Worm (Caenorhabditis elegans): ENCODE results near the gene srg-2.
A peak's percentile ranks its signal among the peaks of the same experiment; 100 is the strongest.

The srg-2 gene

DNA sequence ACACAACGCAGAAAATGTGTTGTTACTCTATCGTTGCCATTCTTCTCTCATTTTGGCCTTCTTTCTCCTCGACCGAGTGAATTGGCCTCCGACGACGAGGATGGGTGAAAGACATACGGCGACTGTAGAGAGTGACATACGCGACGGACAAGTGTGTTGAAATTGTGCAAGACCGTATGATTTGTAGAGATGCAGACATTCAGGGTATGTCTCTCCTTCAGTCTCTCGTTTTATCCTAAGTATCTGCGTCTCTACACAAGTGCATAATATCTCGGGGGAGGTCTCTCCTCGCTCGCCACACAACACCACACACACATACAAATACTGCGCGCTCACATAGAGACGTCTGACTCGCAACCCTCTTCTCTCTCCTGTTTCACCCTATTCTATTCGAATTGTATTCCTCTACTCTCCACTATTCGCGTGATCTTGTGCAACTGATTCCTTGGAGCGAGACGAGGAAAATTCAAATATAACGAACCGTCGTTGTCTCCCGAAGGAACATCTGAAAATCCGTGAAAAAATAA lies 20.1 kb upstream of the srg-2 start, which contains the start of gene hmg-1.2 (continued):
- TF ChIP-seq zfp-2 (tag; optimal IDR thresholded peaks at IDR 0.05) (no peak), nhr-6 (tag; optimal IDR thresholded peaks at IDR 0.05) (peak; percentile 39), arid-1 (GFP tag; conservative IDR thresholded peaks at IDR 0.05) (peak; percentile 77), set-16 (GFP tag; IDR thresholded peaks at IDR 0.05) (peak; percentile 31; the same call in 1 of the 2 replicates), spr-1 (tag; optimal IDR thresholded peaks at IDR 0.05) (peak; percentile 70), F26F4.8 (GFP tag; conservative IDR thresholded peaks at IDR 0.05) (no peak), nhr-77 (tag; optimal IDR thresholded peaks at IDR 0.05) (peak; percentile 47), madf-9 (GFP tag; conservative IDR thresholded peaks at IDR 0.05) (0 out of 2 replicates have a peak, but pooled peaks have one; percentile 40), lsy-2 (tag; optimal IDR thresholded peaks at IDR 0.05) (peak; percentile 54 to 83), spr-3 (GFP tag; optimal IDR thresholded peaks at IDR 0.05) (peak; percentile 57), dmd-6 (GFP tag; IDR thresholded peaks at IDR 0.05) (peak; percentile 66), T26A8.4 (GFP tag; IDR thresholded peaks at IDR 0.05) (peak; percentile 84), sdz-12 (GFP tag; optimal IDR thresholded peaks at IDR 0.05) (no peak), unc-62 (GFP tag; optimal IDR thresholded peaks at IDR 0.05 in 1 of 2) (peak in 1 of 2 experiments; percentile 99), unc-62 (tag; optimal IDR thresholded peaks at IDR 0.05) (no peak), duxl-1 (tag; optimal IDR thresholded peaks at IDR 0.05; ENCODE audit: poor library complexity) (no peak), Y105C5A.15 (GFP tag; IDR thresholded peaks at IDR 0.05) (no peak), mes-2 (tag; optimal IDR thresholded peaks at IDR 0.05; ENCODE audit: poor library complexity, severe bottlenecking) (peak; percentile 66), rbr-2 (tag; optimal IDR thresholded peaks at IDR 0.05) (peak; percentile 92), lin-38 (GFP tag; IDR thresholded peaks at IDR 0.05) (peak; percentile 52), nhr-11 (tag; optimal IDR thresholded peaks at IDR 0.05) (peak; percentile 77), ceh-20 (GFP tag; IDR thresholded peaks at IDR 0.05) (0 out of 2 replicates have a peak, but pooled peaks have one; percentile 44), fkh-10 (GFP tag; optimal IDR thresholded peaks at IDR 0.05) (peak; percentile 16), fos-1 (tag; optimal IDR thresholded peaks at IDR 0.05) (no peak), F37D6.2 (tag; optimal IDR thresholded peaks at IDR 0.05) (peak; percentile 61), hmg-1.1 (GFP tag; IDR thresholded peaks at IDR 0.05) (peak; percentile 92), hlh-30 (tag; optimal IDR thresholded peaks at IDR 0.05; ENCODE audit: insufficient read depth) (peak; percentile 93), lin-29 (GFP tag; IDR thresholded peaks at IDR 0.05) (no peak), aha-1 (tag) (peak; percentile 91), mdl-1 (tag; optimal IDR thresholded peaks at IDR 0.05) (peak; percentile 83 to 87), nhr-102 (tag; optimal IDR thresholded peaks at IDR 0.05) (peak; percentile 43), ama-1 (optimal IDR thresholded peaks at IDR 0.05) (peak; percentile 67), T20F7.1 (GFP tag; optimal IDR thresholded peaks at IDR 0.05) (peak; percentile 59), lin-13 (GFP tag; optimal IDR thresholded peaks at IDR 0.05) (peak; percentile 56), lin-15B (tag; optimal IDR thresholded peaks at IDR 0.05) (no peak), ceh-82 (tag; optimal IDR thresholded peaks at IDR 0.05) (no peak), pha-4 (GFP tag; IDR thresholded peaks at IDR 0.05) (peak; percentile 67), pha-4 (tag; optimal IDR thresholded peaks at IDR 0.05) (peak; percentile 20), dmd-8 (GFP tag; IDR thresholded peaks at IDR 0.05) (peak; percentile 64; the same call in 1 of the 2 replicates), tra-1 (GFP tag; IDR thresholded peaks at IDR 0.05) (0 out of 2 replicates have a peak, but pooled peaks have one; percentile 58), nhr-48 (tag; optimal IDR thresholded peaks at IDR 0.05) (peak; percentile 68), zfp-3 (GFP tag; conservative IDR thresholded peaks at IDR 0.05) (peak; percentile 70; the same call in 1 of the 2 replicates), nhr-25 (tag; optimal IDR thresholded peaks at IDR 0.05; ENCODE audit: borderline replicate concordance, insufficient read depth) (peak; percentile 7), zip-2 (tag; optimal IDR thresholded peaks at IDR 0.05) (no peak), gei-8 (GFP tag; optimal IDR thresholded peaks at IDR 0.05) (peak; percentile 30), F10B5.3 (tag; optimal IDR thresholded peaks at IDR 0.05) (peak; percentile 58)
